Worm (Caenorhabditis elegans) whole organism, L1 larva: Measurements from ENCODE around the gene upp-1.

Source experiments
- C04F5.9 ChIP-seq: sonication (generic microtip); optimal IDR thresholded peaks from 2 replicates; lab custom pipeline; 2016; ENCODE audit warnings: missing genetic modification characterization, missing compliant biosample characterization
- F16B12.6 ChIP-seq: fragments of 150-350 bp; optimal IDR thresholded peaks from 2 replicates; lab custom pipeline; 2014; ENCODE audit warnings: missing biosample characterization, missing genetic modification characterization
- ama-1 ChIP-seq: fragments of 150-350 bp; optimal IDR thresholded peaks from 2 replicates; lab custom pipeline; 2014
- blmp-1 ChIP-seq: fragments of 150-350 bp; optimal IDR thresholded peaks from 2 replicates; lab custom pipeline; 2014; ENCODE audit warnings: missing biosample characterization, missing genetic modification characterization
- ceh-82 ChIP-seq, 3 experiments: fragments of 150-350 bp in 1 of 3; sonication (generic microtip) in 2 of 3; optimal IDR thresholded peaks; 2 replicates each; lab custom pipeline; 2014 to 2017; ENCODE audit warnings: missing biosample characterization in 3 of 3, missing genetic modification characterization in 3 of 3
- ceh-88 ChIP-seq: fragments of 200-800 bp; sonication (Bioruptor generic); IDR thresholded peaks from 2 replicates; pipeline ENCODE4 v1.3.6; 2022; ENCODE audit warnings: missing genetic modification characterization, missing compliant biosample characterization
- ces-1 ChIP-seq: fragments of 150-350 bp; optimal IDR thresholded peaks from 2 replicates; lab custom pipeline; 2014; ENCODE audit warnings: missing biosample characterization, missing genetic modification reagents, missing genetic modification characterization
- dpl-1 ChIP-seq, 3 experiments: fragments of 150-350 bp in 2 of 3; sonication (generic microtip) in 1 of 3; optimal IDR thresholded peaks; 2 replicates each; lab custom pipeline; 2014 to 2017; ENCODE audit warnings: missing biosample characterization in 3 of 3, missing genetic modification characterization in 3 of 3, missing genetic modification reagents in 3 of 3
- dsc-1 ChIP-seq: sonication (generic microtip); optimal IDR thresholded peaks from 2 replicates; lab custom pipeline; 2016; ENCODE audit warnings: mild to moderate bottlenecking, missing genetic modification characterization, missing compliant biosample characterization
- efl-1 ChIP-seq, 4 experiments: fragments of 150-350 bp; optimal IDR thresholded peaks in 3 of 4; peaks in 1 of 4; 1 replicate in 1 of 4; 2 replicates in 3 of 4; lab custom pipeline; 2014; ENCODE audit warnings: missing biosample characterization in 2 of 4, missing genetic modification characterization in 2 of 4, missing genetic modification reagents in 2 of 4
- egl-13 ChIP-seq: sonication (generic microtip); optimal IDR thresholded peaks from 2 replicates; lab custom pipeline; 2016; ENCODE audit warnings: missing genotype, missing genetic modification reagents, missing genetic modification characterization, missing compliant biosample characterization
- egl-27 ChIP-seq, 2 experiments: fragments of 150-350 bp in 1 of 2; sonication (generic microtip); optimal IDR thresholded peaks; 3 replicates each; lab custom pipeline; 2017 to 2018; ENCODE audit warnings: missing biosample characterization in 2 of 2, missing genetic modification characterization in 2 of 2, missing genetic modification reagents in 2 of 2
- elt-2 ChIP-seq: sonication (generic microtip); optimal IDR thresholded peaks from 2 replicates; lab custom pipeline; 2016; ENCODE audit warnings: missing genetic modification characterization, mild to moderate bottlenecking, inconsistent platforms, missing compliant biosample characterization, missing genetic modification reagents
- elt-3 ChIP-seq, 6 experiments: fragments of 150-350 bp in 1 of 6; sonication (generic microtip); optimal IDR thresholded peaks; 2 replicates each; lab custom pipeline; 2017 to 2018; ENCODE audit warnings: missing biosample characterization in 6 of 6, missing genetic modification characterization in 6 of 6, inconsistent platforms in 1 of 6
- ets-5 ChIP-seq: fragments of 200-800 bp; sonication (Bioruptor generic); IDR thresholded peaks from 2 replicates; pipeline ENCODE4 v1.3.6; 2022; ENCODE audit warnings: missing genetic modification characterization, missing compliant biosample characterization
- fkh-10 ChIP-seq: sonication (generic microtip); optimal IDR thresholded peaks from 2 replicates; lab custom pipeline; 2017; ENCODE audit warnings: missing biosample characterization, missing genetic modification reagents, missing genetic modification characterization
- irx-1 ChIP-seq: sonication (generic microtip); optimal IDR thresholded peaks from 2 replicates; lab custom pipeline; 2016; ENCODE audit warnings: missing genetic modification characterization, missing compliant biosample characterization
- jun-1 ChIP-seq: fragments of 150-350 bp; optimal IDR thresholded peaks from 2 replicates; lab custom pipeline; 2014; ENCODE audit warnings: missing biosample characterization, missing genetic modification reagents, missing genetic modification characterization
- lin-14 ChIP-seq: fragments of 200-800 bp; sonication (Bioruptor generic); optimal IDR thresholded peaks from 2 replicates; lab custom pipeline; 2018; ENCODE audit warnings: mild to moderate bottlenecking, missing genetic modification characterization, moderate library complexity, missing compliant biosample characterization
- lin-35 ChIP-seq, 2 experiments: fragments of 150-350 bp; optimal IDR thresholded peaks; 2 replicates each; lab custom pipeline; 2014; ENCODE audit warnings: missing biosample characterization in 2 of 2, missing genetic modification characterization in 2 of 2, missing genetic modification reagents in 2 of 2
- lsy-2 ChIP-seq, 2 experiments: fragments of 150-350 bp; optimal IDR thresholded peaks; 2 replicates each; lab custom pipeline; 2014; ENCODE audit warnings: missing biosample characterization in 2 of 2, missing genetic modification characterization in 2 of 2
- mdl-1 ChIP-seq, 2 experiments: fragments of 150-350 bp; optimal IDR thresholded peaks; 2 replicates each; lab custom pipeline; 2014 to 2017; ENCODE audit warnings: missing biosample characterization in 2 of 2, missing genetic modification characterization in 2 of 2, inconsistent platforms in 1 of 2
- mef-2 ChIP-seq: fragments of 150-350 bp; optimal IDR thresholded peaks from 2 replicates; lab custom pipeline; 2014; ENCODE audit warnings: missing biosample characterization, missing genetic modification characterization
- nhr-11 ChIP-seq: fragments of 150-350 bp; optimal IDR thresholded peaks from 2 replicates; lab custom pipeline; 2014; ENCODE audit warnings: missing biosample characterization, missing genetic modification characterization
- nhr-19 ChIP-seq: fragments of 200-800 bp; sonication (Bioruptor generic); conservative IDR thresholded peaks from 2 replicates; pipeline ENCODE4 v1.3.6; 2022; ENCODE audit warnings: missing genetic modification characterization, missing compliant biosample characterization
- nhr-20 ChIP-seq: sonication (generic microtip); optimal IDR thresholded peaks from 2 replicates; lab custom pipeline; 2016; ENCODE audit warnings: mild to moderate bottlenecking, missing genetic modification characterization, missing compliant biosample characterization
- nhr-71 ChIP-seq: sonication (generic microtip); optimal IDR thresholded peaks from 2 replicates; lab custom pipeline; 2016; ENCODE audit warnings: mild to moderate bottlenecking, missing genetic modification characterization, moderate library complexity, missing compliant biosample characterization
- nhr-77 ChIP-seq: fragments of 150-350 bp; optimal IDR thresholded peaks from 2 replicates; lab custom pipeline; 2014; ENCODE audit warnings: missing biosample characterization, missing genetic modification characterization
- nhr-85 ChIP-seq: sonication (generic microtip); peaks from one replicate; lab custom pipeline; 2016; ENCODE audit warnings: missing genetic modification characterization, inconsistent platforms, missing compliant biosample characterization
- nhr-90 ChIP-seq: sonication (generic microtip); optimal IDR thresholded peaks from 2 replicates; lab custom pipeline; 2016; ENCODE audit warnings: mild to moderate bottlenecking, missing genetic modification characterization, missing compliant biosample characterization; ENCODE audit not compliant: poor library complexity
- pag-3 ChIP-seq: sonication (generic microtip); optimal IDR thresholded peaks from 2 replicates; lab custom pipeline; 2017; ENCODE audit warnings: missing genetic modification characterization, mild to moderate bottlenecking, missing compliant biosample characterization, antibody characterized with exemption, borderline replicate concordance; ENCODE audit not compliant: insufficient read depth
- pqm-1 ChIP-seq: sonication (generic microtip); optimal IDR thresholded peaks from 3 replicates; lab custom pipeline; 2017; ENCODE audit warnings: missing biosample characterization, missing genetic modification characterization
- snpc-4 ChIP-seq: fragments of 150-350 bp; optimal IDR thresholded peaks from 2 replicates; lab custom pipeline; 2014; ENCODE audit warnings: missing biosample characterization, missing genetic modification characterization
- snu-23 ChIP-seq: sonication (generic microtip); optimal IDR thresholded peaks from 2 replicates; lab custom pipeline; 2016; ENCODE audit warnings: missing genetic modification characterization, missing compliant biosample characterization
- sptf-1 ChIP-seq: fragments of 150-350 bp; optimal IDR thresholded peaks from 2 replicates; lab custom pipeline; 2014; ENCODE audit warnings: missing biosample characterization, missing genetic modification characterization
- sup-37 ChIP-seq: fragments of 200-800 bp; sonication (Bioruptor generic); optimal IDR thresholded peaks from 2 replicates; lab custom pipeline; 2018; ENCODE audit warnings: mild to moderate bottlenecking, missing genetic modification characterization, missing compliant biosample characterization
- swsn-7 ChIP-seq: sonication (generic microtip); optimal IDR thresholded peaks from 2 replicates; lab custom pipeline; 2016; ENCODE audit warnings: missing genetic modification characterization, missing compliant biosample characterization
- tbx-2 ChIP-seq: sonication (generic microtip); optimal IDR thresholded peaks from 2 replicates; lab custom pipeline; 2016; ENCODE audit warnings: missing genetic modification characterization, missing compliant biosample characterization
- tlp-1 ChIP-seq: fragments of 150-350 bp; optimal IDR thresholded peaks from 2 replicates; lab custom pipeline; 2014; ENCODE audit warnings: missing biosample characterization, missing genetic modification characterization
- unc-86 ChIP-seq: sonication (generic microtip); optimal IDR thresholded peaks from 2 replicates; lab custom pipeline; 2016; ENCODE audit warnings: missing genetic modification characterization, missing compliant biosample characterization
- unc-98 ChIP-seq: fragments of 200-800 bp; sonication (Bioruptor generic); IDR thresholded peaks from 2 replicates; pipeline ENCODE4 v1.3.6; 2022; ENCODE audit warnings: missing genetic modification characterization, missing compliant biosample characterization
- vab-15 ChIP-seq: sonication (generic microtip); optimal IDR thresholded peaks from 2 replicates; lab custom pipeline; 2017; ENCODE audit warnings: missing genotype, mild to moderate bottlenecking, missing genetic modification characterization, missing compliant biosample characterization
- xbp-1 ChIP-seq: sonication (generic microtip); optimal IDR thresholded peaks from 2 replicates; lab custom pipeline; 2016; ENCODE audit warnings: missing genetic modification characterization, missing compliant biosample characterization
- zip-4 ChIP-seq: fragments of 200-800 bp; sonication (Bioruptor generic); optimal IDR thresholded peaks from 2 replicates; lab custom pipeline; 2018; ENCODE audit warnings: mild to moderate bottlenecking, missing genetic modification characterization, moderate library complexity, missing compliant biosample characterization
- ztf-4 ChIP-seq: fragments of 150-350 bp; optimal IDR thresholded peaks from 2 replicates; lab custom pipeline; 2014; ENCODE audit warnings: missing biosample characterization, missing genetic modification characterization

Gene upp-1

ce11 chrIII:7645075-7645474 is 2.2 kb upstream of the upp-1 start (continued):
- TF ChIP-seq elt-3 (tag; optimal IDR thresholded peaks at IDR 0.05; lab: Kevin White, UChicago) (peak in 1 of 6 experiments; percentile 44), pag-3 (tag; lab: Kevin White, UChicago) (peak; percentile 15), dsc-1 (tag; lab: Kevin White, UChicago) (no peak), sup-37 (GFP tag; lab: Kevin White, UChicago) (no peak), blmp-1 (tag; lab: Kevin White, UChicago) (peak; percentile 60), snpc-4 (tag; lab: Kevin White, UChicago) (no peak), jun-1 (tag; lab: Kevin White, UChicago) (no peak), swsn-7 (tag; lab: Kevin White, UChicago) (no peak)

DNA sequence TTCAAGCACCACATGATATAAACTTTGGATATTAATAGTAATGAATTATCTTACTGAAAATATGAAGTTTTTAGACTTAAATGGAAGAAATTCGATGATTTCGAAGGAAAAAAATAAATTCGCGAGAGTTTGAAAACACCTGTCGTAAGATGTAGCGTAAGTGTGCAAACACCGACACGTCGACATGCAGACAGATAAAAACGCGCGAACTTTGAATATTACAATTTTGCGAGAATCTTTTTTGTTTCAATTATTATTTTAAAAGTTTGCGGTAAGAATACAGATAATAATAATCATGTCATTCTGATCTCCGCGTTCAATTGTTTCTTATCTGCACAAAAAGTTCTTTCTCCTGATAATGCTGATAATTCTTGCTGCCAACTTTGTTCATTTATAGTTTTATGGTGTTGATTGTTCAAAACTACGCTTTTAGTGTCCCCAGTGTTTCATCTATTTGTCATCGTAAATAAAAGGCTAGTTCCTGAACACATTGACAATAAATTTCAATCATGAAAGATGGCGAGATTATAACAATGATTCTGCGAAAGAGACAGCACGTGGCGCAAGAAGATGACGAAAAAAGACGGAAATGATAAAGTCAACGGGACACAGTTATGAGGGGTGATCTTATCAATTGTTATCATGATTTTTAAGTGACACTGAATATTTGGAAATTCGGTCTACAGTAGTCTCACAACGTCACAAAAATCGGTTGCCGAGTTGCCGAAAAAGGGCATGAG is 1.2 kb upstream of the upp-1 start:
- TF ChIP-seq swsn-7 (tag; lab: Kevin White, UChicago) (no peak), nhr-11 (no peak), nhr-71 (tag; lab: Kevin White, UChicago) (peak; percentile 76), nhr-20 (peak; percentile 70), lsy-2 (tag; optimal IDR thresholded peaks at IDR 0.05; lab: Kevin White, UChicago) (peak in 1 of 2 experiments; percentile 14), tbx-2 (tag; lab: Kevin White, UChicago) (peak; percentile 6), ces-1 (GFP tag; lab: Kevin White, UChicago) (no peak), ets-5 (GFP tag; lab: Robert Waterston, UW) (no peak), blmp-1 (tag; lab: Kevin White, UChicago) (peak; percentile 60), elt-3 (tag; optimal IDR thresholded peaks at IDR 0.05; lab: Kevin White, UChicago) (peak in 5 of 6 experiments; percentile 40 to 83 (median 64)), mdl-1 (tag; optimal IDR thresholded peaks at IDR 0.05; lab: Kevin White, UChicago) (peak in 1 of 2 experiments; percentile 70), nhr-19 (GFP tag; lab: Robert Waterston, UW) (0 out of 2 replicates have a peak, but pooled peaks have one; percentile 6), F16B12.6 (tag; lab: Kevin White, UChicago) (peak; percentile 11), elt-2 (tag; lab: Kevin White, UChicago) (peak; percentile 98), unc-98 (no peak), lin-14 (GFP tag; lab: Kevin White, UChicago) (peak; percentile 74), zip-4 (GFP tag; lab: Kevin White, UChicago) (no peak), egl-27 (tag; optimal IDR thresholded peaks at IDR 0.05; lab: Kevin White, UChicago) (no peak), nhr-90 (tag; lab: Kevin White, UChicago) (peak; percentile 63), jun-1 (tag; lab: Kevin White, UChicago) (no peak), pqm-1 (peak; percentile 9), dpl-1 (GFP tag; optimal IDR thresholded peaks at IDR 0.05; lab: Kevin White, UChicago) (peak in 2 of 3 experiments; percentile 8 to 54), ztf-4 (tag; lab: Kevin White, UChicago) (peak; percentile 27), ceh-88 (GFP tag; lab: Robert Waterston, UW) (no peak), lin-35 (GFP tag; optimal IDR thresholded peaks at IDR 0.05; lab: Kevin White, UChicago) (peak in 1 of 2 experiments; percentile 48), irx-1 (tag; lab: Kevin White, UChicago) (no peak), snu-23 (GFP tag; lab: Kevin White, UChicago) (peak; percentile 40), nhr-85 (tag; lab: Kevin White, UChicago) (peak; percentile 92), efl-1 (optimal IDR thresholded peaks at IDR 0.05; lab: Kevin White, UChicago) (peak in 1 of 2 experiments; percentile 98), efl-1 (GFP tag; optimal IDR thresholded peaks at IDR 0.05 in 1 of 2; lab: Kevin White, UChicago) (peak; percentile 56 to 93), ceh-82 (tag; optimal IDR thresholded peaks at IDR 0.05; lab: Kevin White, UChicago) (no peak)

ce11 chrIII:7642015-7642414 is 886 bp downstream of the upp-1 start:
- TF ChIP-seq fkh-10 (GFP tag; lab: Kevin White, UChicago), result no peak
- no peak for TF ChIP-seq sup-37 (GFP tag; lab: Kevin White, UChicago)
- no peak for TF ChIP-seq mef-2 (tag; lab: Kevin White, UChicago)
- no peak for TF ChIP-seq C04F5.9 (tag; lab: Kevin White, UChicago)
- no peak for TF ChIP-seq nhr-11
- peak; percentile 42 for TF ChIP-seq lin-14 (GFP tag; lab: Kevin White, UChicago)
- peak; percentile 71 for TF ChIP-seq snu-23 (GFP tag; lab: Kevin White, UChicago)
- TF ChIP-seq vab-15, result no peak
- no peak for TF ChIP-seq egl-13 (tag; lab: Kevin White, UChicago)
- no peak for TF ChIP-seq unc-86 (tag; lab: Kevin White, UChicago)
- no peak for TF ChIP-seq F16B12.6 (tag; lab: Kevin White, UChicago)
- no peak for TF ChIP-seq irx-1 (tag; lab: Kevin White, UChicago)
- TF ChIP-seq jun-1 (tag; lab: Kevin White, UChicago), result no peak
- no peak for TF ChIP-seq elt-2 (tag; lab: Kevin White, UChicago)
- TF ChIP-seq nhr-77, result peak; percentile 20
- TF ChIP-seq ceh-88 (GFP tag; lab: Robert Waterston, UW), result no peak
- no peak for TF ChIP-seq tlp-1
- TF ChIP-seq xbp-1 (tag; lab: Kevin White, UChicago), result peak; percentile 23
- no peak for TF ChIP-seq pag-3 (tag; lab: Kevin White, UChicago)
- no peak for TF ChIP-seq ama-1
- TF ChIP-seq sptf-1 (tag; lab: Kevin White, UChicago), result no peak
